Worm (Caenorhabditis elegans) whole organism, young adult: ENCODE results near the gene frm-8.

Experiments
- C06A6.2 ChIP-seq: fragments of 200-800 bp; sonication (Bioruptor generic); conservative IDR thresholded peaks from 2 replicates; pipeline ENCODE4 v1.3.6; 2022; ENCODE audit warnings: missing genetic modification characterization, missing compliant biosample characterization
- unc-62 ChIP-seq: fragments of 150-350 bp; optimal IDR thresholded peaks from 2 replicates; lab custom pipeline; 2014; ENCODE audit warnings: missing biosample characterization, missing genetic modification reagents, missing genetic modification characterization
- ztf-6 ChIP-seq: fragments of 200-800 bp; sonication (Bioruptor generic); IDR thresholded peaks from 2 replicates; pipeline ENCODE4 v1.3.6; 2022; ENCODE audit warnings: missing genetic modification reagents, missing genetic modification characterization, missing compliant biosample characterization

DNA sequence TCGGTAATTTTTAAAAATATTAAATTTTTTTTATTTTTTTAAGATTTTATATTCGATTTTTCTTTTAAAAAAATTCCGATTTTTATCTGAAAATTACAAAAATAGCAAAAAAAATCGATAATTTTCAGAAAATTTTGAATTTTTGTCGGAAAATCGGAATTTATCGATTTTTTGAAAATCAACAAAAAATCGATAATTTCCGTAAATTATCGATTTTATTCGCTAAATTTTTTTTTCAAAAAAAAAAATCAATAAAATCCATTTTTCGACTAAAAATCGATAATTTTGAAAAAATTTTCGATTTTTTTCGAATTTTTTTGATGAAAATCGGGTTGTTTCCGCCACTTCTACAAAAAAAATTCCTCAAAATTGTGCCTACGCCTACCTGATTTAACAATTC is 23.4 kb upstream of the frm-8 start:
- no peak for TF ChIP-seq ztf-6
- no peak for TF ChIP-seq C06A6.2 (GFP tag; lab: Robert Waterston, UW)
- TF ChIP-seq unc-62: no peak
